Fruit fly (Drosophila melanogaster) whole organism, embryonic: ENCODE data around the gene CG14357.

ENCODE experiments used
- Atf6 ChIP-seq: fragments of 200-800 bp; sonication (Bioruptor generic); IDR thresholded peaks from 2 replicates; pipeline ENCODE4 v1.3.6; 2022; ENCODE audit warnings: missing biosample characterization, missing genetic modification characterization
- B-H1 ChIP-seq: fragments of 200-800 bp; sonication (Bioruptor generic); IDR thresholded peaks from 3 replicates; pipeline ENCODE4 v1.3.6; 2022; ENCODE audit warnings: missing biosample characterization, missing genetic modification characterization
- C15 ChIP-seq: fragments of 200-800 bp; sonication (Bioruptor generic); IDR thresholded peaks from 3 replicates; pipeline ENCODE4 v1.3.6; 2022; ENCODE audit warnings: missing biosample characterization, missing genetic modification characterization
- CG11695 ChIP-seq: fragments of 200-800 bp; sonication (Bioruptor generic); IDR thresholded peaks from 3 replicates; pipeline ENCODE4 v1.3.6; 2022; ENCODE audit warnings: missing biosample characterization, missing genetic modification characterization
- CG11696 ChIP-seq: fragments of 200-800 bp; sonication (Bioruptor generic); IDR thresholded peaks from 2 replicates; pipeline ENCODE4 v1.3.6; 2022; ENCODE audit warnings: missing biosample characterization, missing genetic modification characterization
- CG12071 ChIP-seq: fragments of 200-800 bp; sonication (Bioruptor generic); optimal IDR thresholded peaks from 3 replicates; lab custom pipeline; 2018; ENCODE audit warnings: missing biosample characterization, mild to moderate bottlenecking, missing genetic modification characterization
- CG14014 ChIP-seq: fragments of 200-800 bp; sonication (Bioruptor generic); IDR thresholded peaks from 2 replicates; pipeline ENCODE4 v1.3.6; 2022; ENCODE audit warnings: missing biosample characterization, missing genetic modification characterization
- CG15011 ChIP-seq: fragments of 200-800 bp; sonication (Bioruptor generic); optimal IDR thresholded peaks from 3 replicates; lab custom pipeline; 2018; ENCODE audit warnings: missing biosample characterization, mild to moderate bottlenecking, missing genetic modification characterization
- CG17328 ChIP-seq: fragments of 200-800 bp; sonication (Bioruptor generic); IDR thresholded peaks from 2 replicates; pipeline ENCODE4 v1.3.6; 2022; ENCODE audit warnings: missing biosample characterization, missing genetic modification characterization
- CG2889 ChIP-seq: fragments of 200-800 bp; sonication (Bioruptor generic); IDR thresholded peaks from 3 replicates; pipeline ENCODE4 v1.3.6; 2022; ENCODE audit warnings: missing biosample characterization, missing genetic modification characterization
- CG3065 ChIP-seq: fragments of 200-800 bp; sonication (Bioruptor generic); optimal IDR thresholded peaks from 2 replicates; lab custom pipeline; 2016; ENCODE audit warnings: missing biosample characterization, missing genetic modification characterization
- CG3407 ChIP-seq: fragments of 200-800 bp; sonication (Bioruptor generic); optimal IDR thresholded peaks from 2 replicates; lab custom pipeline; 2018; ENCODE audit warnings: missing biosample characterization, mild to moderate bottlenecking, missing genetic modification characterization
- CG34422 ChIP-seq: fragments of 200-800 bp; sonication (Bioruptor generic); IDR thresholded peaks from 3 replicates; pipeline ENCODE4 v1.3.6; 2022; ENCODE audit warnings: missing biosample characterization, missing genetic modification characterization
- CG43689 ChIP-seq: fragments of 200-800 bp; sonication (Bioruptor generic); IDR thresholded peaks from 2 replicates; pipeline ENCODE4 v1.3.6; 2022; ENCODE audit warnings: missing biosample characterization, missing genetic modification characterization
- CG5180 ChIP-seq: fragments of 200-800 bp; sonication (Bioruptor generic); optimal IDR thresholded peaks from 3 replicates; lab custom pipeline; 2017; ENCODE audit warnings: missing biosample characterization, missing genetic modification characterization, mild to moderate bottlenecking, moderate library complexity, missing genetic modification reagents
- CG6272 ChIP-seq: fragments of 200-800 bp; sonication (Bioruptor generic); IDR thresholded peaks from 2 replicates; pipeline ENCODE4 v1.3.6; 2022; ENCODE audit warnings: missing biosample characterization, missing genetic modification characterization
- CG9932 ChIP-seq: fragments of 200-800 bp; sonication (Bioruptor generic); IDR thresholded peaks from 2 replicates; pipeline ENCODE4 v1.3.6; 2022; ENCODE audit warnings: missing biosample characterization, missing genetic modification characterization
- Dll ChIP-seq: fragments of 200-800 bp; sonication (Bioruptor generic); IDR thresholded peaks from 4 replicates; pipeline ENCODE4 v1.3.6; 2022; ENCODE audit warnings: missing biosample characterization, missing genetic modification characterization; ENCODE audit not compliant: partially characterized antibody
- Doc3 ChIP-seq: fragments of 200-800 bp; sonication (Bioruptor generic); IDR thresholded peaks from 3 replicates; pipeline ENCODE4 v1.3.6; 2022; ENCODE audit warnings: missing biosample characterization, missing genetic modification characterization; ENCODE audit not compliant: partially characterized antibody
- ERR ChIP-seq: fragments of 200-800 bp; sonication (Bioruptor generic); optimal IDR thresholded peaks from 2 replicates; lab custom pipeline; 2016; ENCODE audit warnings: missing biosample characterization, missing genetic modification characterization
- Ets65A ChIP-seq: fragments of 200-800 bp; sonication (Bioruptor generic); peaks from one replicate; lab custom pipeline; 2016; ENCODE audit warnings: missing biosample characterization, missing genetic modification characterization
- Fer2 ChIP-seq: fragments of 200-800 bp; sonication (Bioruptor generic); optimal IDR thresholded peaks from 2 replicates; lab custom pipeline; 2018; ENCODE audit warnings: missing biosample characterization, mild to moderate bottlenecking, missing genetic modification characterization, moderate library complexity
- HLH3B ChIP-seq: fragments of 200-800 bp; sonication (Bioruptor generic); IDR thresholded peaks from 2 replicates; pipeline ENCODE4 v1.3.6; 2022; ENCODE audit warnings: missing biosample characterization, missing genetic modification characterization
- Hr39 ChIP-seq: fragments of >200 bp; optimal IDR thresholded peaks from 2 replicates; lab custom pipeline; 2017
- Mad ChIP-seq: fragments of 200-800 bp; sonication (Bioruptor generic); optimal IDR thresholded peaks from 2 replicates; lab custom pipeline; 2016; ENCODE audit warnings: missing biosample characterization, missing genetic modification characterization
- Med ChIP-seq: fragments of 200-800 bp; sonication (Bioruptor generic); peaks from one replicate; lab custom pipeline; 2016; ENCODE audit warnings: missing biosample characterization, missing genetic modification characterization, mild to moderate bottlenecking, inconsistent platforms, moderate library complexity
- Mes4 ChIP-seq: fragments of 200-800 bp; sonication (Bioruptor generic); optimal IDR thresholded peaks from 2 replicates; lab custom pipeline; 2016; ENCODE audit warnings: missing biosample characterization, missing genetic modification characterization
- NC2β ChIP-seq: fragments of 200-800 bp; sonication (Bioruptor generic); optimal IDR thresholded peaks from 2 replicates; lab custom pipeline; 2016; ENCODE audit warnings: missing biosample characterization, missing genetic modification characterization
- NFAT ChIP-seq: fragments of 200-800 bp; sonication (Bioruptor generic); IDR thresholded peaks from 2 replicates; pipeline ENCODE4 v1.3.6; 2022; ENCODE audit warnings: missing biosample characterization, missing genetic modification characterization
- NK7.1 ChIP-seq: fragments of 200-800 bp; sonication (Bioruptor generic); optimal IDR thresholded peaks from 3 replicates; lab custom pipeline; 2016; ENCODE audit warnings: missing biosample characterization, missing genetic modification characterization
- TFAM ChIP-seq: fragments of 200-800 bp; sonication (Bioruptor generic); optimal IDR thresholded peaks from 2 replicates; lab custom pipeline; 2017; ENCODE audit warnings: missing biosample characterization, missing genetic modification characterization, inconsistent platforms
- Usf ChIP-seq: fragments of 200-800 bp; sonication (Bioruptor generic); optimal IDR thresholded peaks from 2 replicates; lab custom pipeline; 2017; ENCODE audit warnings: missing genotype, missing biosample characterization, missing genetic modification characterization
- Xbp1 ChIP-seq: fragments of 200-800 bp; sonication (Bioruptor generic); optimal IDR thresholded peaks from 3 replicates; lab custom pipeline; 2016; ENCODE audit warnings: missing biosample characterization, mild to moderate bottlenecking, missing genetic modification characterization
- dmrt11E ChIP-seq: fragments of 200-800 bp; sonication (Bioruptor generic); optimal IDR thresholded peaks from 3 replicates; lab custom pipeline; 2018; ENCODE audit warnings: missing biosample characterization, mild to moderate bottlenecking, missing genetic modification characterization, moderate library complexity
- fu2 ChIP-seq: fragments of 200-800 bp; sonication (Bioruptor generic); optimal IDR thresholded peaks from 2 replicates; lab custom pipeline; 2016; ENCODE audit warnings: missing biosample characterization, missing genetic modification characterization
- gcm ChIP-seq: fragments of 200-800 bp; sonication (Bioruptor generic); optimal IDR thresholded peaks from 2 replicates; lab custom pipeline; 2019; ENCODE audit warnings: missing biosample characterization, mild to moderate bottlenecking, missing genetic modification characterization, moderate library complexity
- gsb-n ChIP-seq: fragments of 200-800 bp; sonication (Bioruptor generic); optimal IDR thresholded peaks from 3 replicates; lab custom pipeline; 2018; ENCODE audit warnings: missing biosample characterization, mild to moderate bottlenecking, missing genetic modification characterization
- jigr1 ChIP-seq: fragments of 200-800 bp; sonication (Bioruptor generic); IDR thresholded peaks from 3 replicates; pipeline ENCODE4 v1.3.6; 2022; ENCODE audit warnings: missing biosample characterization, missing genetic modification characterization
- kah ChIP-seq: fragments of 200-800 bp; sonication (Bioruptor generic); optimal IDR thresholded peaks from 2 replicates; lab custom pipeline; 2018; ENCODE audit warnings: missing biosample characterization, mild to moderate bottlenecking, missing genetic modification characterization
- luna ChIP-seq: fragments of 200-800 bp; sonication (Bioruptor generic); optimal IDR thresholded peaks from 2 replicates; lab custom pipeline; 2016; ENCODE audit warnings: missing biosample characterization, missing genetic modification characterization
- mld ChIP-seq: fragments of 200-800 bp; sonication (Bioruptor generic); IDR thresholded peaks from 3 replicates; pipeline ENCODE4 v1.3.6; 2022; ENCODE audit warnings: missing biosample characterization, missing genetic modification characterization; ENCODE audit not compliant: partially characterized antibody
- nerfin-1 ChIP-seq: fragments of 200-800 bp; sonication (Bioruptor generic); optimal IDR thresholded peaks from 3 replicates; lab custom pipeline; 2019; ENCODE audit warnings: missing biosample characterization, mild to moderate bottlenecking, missing genetic modification characterization, moderate library complexity
- odd ChIP-seq: fragments of 200-800 bp; sonication (Bioruptor generic); optimal IDR thresholded peaks from 2 replicates; lab custom pipeline; 2017; ENCODE audit warnings: missing biosample characterization, mild to moderate bottlenecking, missing genetic modification characterization
- onecut ChIP-seq: fragments of 200-800 bp; sonication (Bioruptor generic); IDR thresholded peaks from 2 replicates; pipeline ENCODE4 v1.3.6; 2022; ENCODE audit warnings: missing biosample characterization, missing genetic modification characterization
- phol ChIP-seq: fragments of 200-800 bp; sonication (Bioruptor generic); optimal IDR thresholded peaks from 3 replicates; lab custom pipeline; 2018; ENCODE audit warnings: missing biosample characterization, mild to moderate bottlenecking, missing genetic modification characterization, moderate library complexity
- sima ChIP-seq: fragments of 200-800 bp; sonication (Bioruptor generic); optimal IDR thresholded peaks from 2 replicates; lab custom pipeline; 2016; ENCODE audit warnings: missing biosample characterization, missing genetic modification characterization
- sisA ChIP-seq: fragments of 200-800 bp; sonication (Bioruptor generic); IDR thresholded peaks from 2 replicates; pipeline ENCODE4 v1.3.6; 2022; ENCODE audit warnings: missing biosample characterization, missing genetic modification characterization
- sr ChIP-seq: fragments of 200-800 bp; sonication (Bioruptor generic); IDR thresholded peaks from 3 replicates; pipeline ENCODE4 v1.3.6; 2022; ENCODE audit warnings: missing biosample characterization, missing genetic modification characterization
- stwl ChIP-seq: fragments of 200-800 bp; sonication (Bioruptor generic); optimal IDR thresholded peaks from 3 replicates; lab custom pipeline; 2018; ENCODE audit warnings: missing biosample characterization, mild to moderate bottlenecking, missing genetic modification characterization, moderate library complexity
- wdn ChIP-seq: fragments of 200-800 bp; sonication (Bioruptor generic); IDR thresholded peaks from 2 replicates; pipeline ENCODE4 v1.3.6; 2022; ENCODE audit warnings: missing biosample characterization, missing genetic modification characterization
- zen2 ChIP-seq: fragments of 200-800 bp; sonication (Bioruptor generic); IDR thresholded peaks from 3 replicates; pipeline ENCODE4 v1.3.6; 2022; ENCODE audit warnings: missing biosample characterization, missing genetic modification characterization; ENCODE audit not compliant: partially characterized antibody
- zf30C ChIP-seq: fragments of 200-800 bp; sonication (Bioruptor generic); optimal IDR thresholded peaks from 3 replicates; lab custom pipeline; 2018; ENCODE audit warnings: missing biosample characterization, mild to moderate bottlenecking, missing genetic modification characterization

CG14357 gene

DNA sequence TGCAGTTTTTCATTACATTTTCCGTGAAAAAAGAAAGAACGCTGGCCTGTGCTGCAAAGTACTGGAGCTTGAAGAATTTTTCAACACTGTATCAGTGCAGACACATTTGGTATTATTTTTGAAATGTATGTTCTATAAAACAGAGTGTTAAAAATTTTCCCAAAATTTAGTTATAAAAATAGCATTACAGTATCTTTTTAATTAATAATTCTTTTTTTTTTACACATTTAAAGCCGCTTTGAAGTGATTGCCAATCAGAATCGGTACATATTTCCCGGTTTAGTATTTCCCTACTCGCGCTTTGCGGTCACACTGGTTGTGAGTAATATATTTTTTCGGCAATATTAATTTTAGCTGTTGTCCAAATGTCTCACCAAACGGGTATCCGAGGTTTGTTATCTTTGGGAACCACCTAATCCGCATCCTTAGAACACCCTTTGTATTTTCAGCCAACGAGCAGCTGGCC is 10.4 kb upstream of the CG14357 start, which contains the start of the genes Abi and twf (continued):
- TF ChIP-seq B-H1 (GFP tag; lab: Robert Waterston, UW): no peak; the same call in 2 of the 3 replicates
- no peak for TF ChIP-seq Hr39
- TF ChIP-seq CG43689 (GFP tag; lab: Robert Waterston, UW): no peak
- TF ChIP-seq Ets65A (GFP tag; lab: Kevin White, UChicago): peak; percentile 80
- no peak for TF ChIP-seq sr
- TF ChIP-seq CG9932 (GFP tag; lab: Robert Waterston, UW): peak; percentile 81
- peak; percentile 60; the same call in 1 of the 3 replicates for TF ChIP-seq CG34422
- peak; percentile 39 for TF ChIP-seq CG3065 (GFP tag; lab: Kevin White, UChicago)
- no peak for TF ChIP-seq luna (GFP tag; lab: Kevin White, UChicago)
- no peak for TF ChIP-seq TFAM
- TF ChIP-seq Usf: no peak
- peak; percentile 35 for TF ChIP-seq Fer2 (tag; lab: Kevin White, UChicago)
- no peak for TF ChIP-seq Doc3 (GFP tag; lab: Robert Waterston, UW)
- no peak for TF ChIP-seq CG12071 (GFP tag; lab: Kevin White, UChicago)
- TF ChIP-seq HLH3B (GFP tag; lab: Robert Waterston, UW): peak; percentile 45
- TF ChIP-seq CG17328 (GFP tag; lab: Robert Waterston, UW): peak; percentile 66; the same call in 1 of the 2 replicates
- no peak for TF ChIP-seq kah (GFP tag; lab: Kevin White, UChicago)
- TF ChIP-seq phol (tag; lab: Kevin White, UChicago): peak; percentile 77
- peak; percentile 25 for TF ChIP-seq nerfin-1
- TF ChIP-seq C15 (GFP tag; lab: Robert Waterston, UW): no peak
- no peak for TF ChIP-seq sima (GFP tag; lab: Kevin White, UChicago)
- no peak for TF ChIP-seq odd (GFP tag; lab: Kevin White, UChicago)
- no peak for TF ChIP-seq zf30C
- TF ChIP-seq CG11695 (GFP tag; lab: Robert Waterston, UW): peak; percentile 72; the same call in 2 of the 3 replicates
- TF ChIP-seq onecut (GFP tag; lab: Robert Waterston, UW): no peak
- TF ChIP-seq Xbp1 (GFP tag; lab: Kevin White, UChicago): peak; percentile 79
- 0 out of 4 replicates have a peak, but pooled peaks have one; percentile 21 for TF ChIP-seq Dll (GFP tag; lab: Robert Waterston, UW)
- TF ChIP-seq NK7.1 (GFP tag; lab: Kevin White, UChicago): no peak
- peak; percentile 22 for TF ChIP-seq Mes4
- TF ChIP-seq CG14014 (GFP tag; lab: Robert Waterston, UW): peak; percentile 54; the same call in 1 of the 2 replicates
- no peak for TF ChIP-seq CG11696 (GFP tag; lab: Robert Waterston, UW)
- peak; percentile 43 for TF ChIP-seq CG3407
- TF ChIP-seq Med (GFP tag; lab: Kevin White, UChicago): peak; percentile 91
- TF ChIP-seq Atf6 (GFP tag; lab: Robert Waterston, UW): peak; percentile 65
- no peak for TF ChIP-seq mld (GFP tag; lab: Robert Waterston, UW)
- peak; percentile 64 for TF ChIP-seq sisA (GFP tag; lab: Robert Waterston, UW)
- peak; percentile 65 for TF ChIP-seq dmrt11E (tag; lab: Kevin White, UChicago)
- TF ChIP-seq fu2 (GFP tag; lab: Kevin White, UChicago): peak; percentile 74
- peak; percentile 47 for TF ChIP-seq gcm (GFP tag; lab: Kevin White, UChicago)
- peak; percentile 53 for TF ChIP-seq NC2β
- TF ChIP-seq Mad: peak; percentile 58
- TF ChIP-seq wdn (GFP tag; lab: Robert Waterston, UW): peak; percentile 32; the same call in 1 of the 2 replicates
- TF ChIP-seq CG6272 (GFP tag; lab: Robert Waterston, UW): peak; percentile 47; the same call in 1 of the 2 replicates
- TF ChIP-seq gsb-n: peak; percentile 57
- TF ChIP-seq CG15011: no peak
- no peak for TF ChIP-seq zen2 (GFP tag; lab: Robert Waterston, UW)
- TF ChIP-seq NFAT: peak; percentile 67; the same call in 1 of the 2 replicates
- TF ChIP-seq CG2889: no peak
- no peak for TF ChIP-seq jigr1
- peak; percentile 79 for TF ChIP-seq stwl (tag; lab: Kevin White, UChicago)
- no peak for TF ChIP-seq CG5180
- peak; percentile 47 for TF ChIP-seq ERR
